Worm (Caenorhabditis elegans) whole organism, young adult: ENCODE results near the gene fbxa-18.

Source experiments
- C06A6.2 ChIP-seq: fragments of 200-800 bp; sonication (Bioruptor generic); conservative IDR thresholded peaks from 2 replicates; pipeline ENCODE4 v1.3.6; 2022; ENCODE audit warnings: missing genetic modification characterization, missing compliant biosample characterization
- F23B12.7 ChIP-seq: sonication (generic microtip); optimal IDR thresholded peaks from 2 replicates; lab custom pipeline; 2017; ENCODE audit warnings: missing genetic modification characterization, mild to moderate bottlenecking, missing compliant biosample characterization, antibody characterized with exemption, moderate library complexity; ENCODE audit not compliant: insufficient read depth
- Y53F4B.3 ChIP-seq: fragments of 200-800 bp; sonication (Bioruptor generic); IDR thresholded peaks from 2 replicates; pipeline ENCODE4 v1.3.6; 2022; ENCODE audit warnings: missing genetic modification reagents, missing genetic modification characterization, missing compliant biosample characterization
- Y67H2A.10 ChIP-seq: fragments of 200-800 bp; sonication (Bioruptor generic); conservative IDR thresholded peaks from 2 replicates; pipeline ENCODE4 v1.3.6; 2022; ENCODE audit warnings: missing genetic modification reagents, missing genetic modification characterization, missing compliant biosample characterization
- Y79H2A.3 ChIP-seq: fragments of 200-800 bp; sonication (Bioruptor generic); conservative IDR thresholded peaks from 2 replicates; pipeline ENCODE4 v1.3.6; 2022; ENCODE audit warnings: missing genetic modification reagents, missing genetic modification characterization, missing compliant biosample characterization
- aptf-3 ChIP-seq: fragments of 200-800 bp; sonication (Bioruptor generic); IDR thresholded peaks from 2 replicates; pipeline ENCODE4 v1.3.6; 2022; ENCODE audit warnings: missing genetic modification characterization, missing compliant biosample characterization
- atf-7 ChIP-seq: sonication (generic microtip); optimal IDR thresholded peaks from 2 replicates; lab custom pipeline; 2017; ENCODE audit warnings: mild to moderate bottlenecking, missing genetic modification characterization, missing compliant biosample characterization
- attf-5 ChIP-seq: fragments of 200-800 bp; sonication (Bioruptor generic); optimal IDR thresholded peaks from 2 replicates; lab custom pipeline; 2018; ENCODE audit warnings: mild to moderate bottlenecking, missing genetic modification characterization, missing compliant biosample characterization
- bed-1 ChIP-seq: fragments of 200-800 bp; sonication (Bioruptor generic); IDR thresholded peaks from 2 replicates; pipeline ENCODE4 v1.3.6; 2022; ENCODE audit warnings: missing genetic modification reagents, missing genetic modification characterization, missing compliant biosample characterization
- bed-2 ChIP-seq: fragments of 200-800 bp; sonication (Bioruptor generic); IDR thresholded peaks from 2 replicates; pipeline ENCODE4 v1.3.6; 2022; ENCODE audit warnings: missing genetic modification reagents, missing genetic modification characterization, missing compliant biosample characterization
- ccch-3 ChIP-seq: fragments of 200-800 bp; sonication (Bioruptor generic); optimal IDR thresholded peaks from 2 replicates; lab custom pipeline; 2018; ENCODE audit warnings: mild to moderate bottlenecking, missing genetic modification characterization, missing compliant biosample characterization
- cebp-2 ChIP-seq: fragments of 200-800 bp; sonication (Bioruptor generic); IDR thresholded peaks from 2 replicates; pipeline ENCODE4 v1.3.6; 2022; ENCODE audit warnings: missing genetic modification characterization, missing compliant biosample characterization
- ceh-58 ChIP-seq: fragments of 200-800 bp; sonication (Bioruptor generic); IDR thresholded peaks from 2 replicates; pipeline ENCODE4 v1.3.6; 2022; ENCODE audit warnings: missing genetic modification characterization, missing compliant biosample characterization
- ceh-79 ChIP-seq: sonication (generic microtip); optimal IDR thresholded peaks from 2 replicates; lab custom pipeline; 2017; ENCODE audit warnings: mild to moderate bottlenecking, missing genetic modification characterization, missing compliant biosample characterization
- egrh-3 ChIP-seq: fragments of 200-800 bp; sonication (Bioruptor generic); IDR thresholded peaks from 2 replicates; pipeline ENCODE4 v1.3.6; 2022; ENCODE audit warnings: missing genetic modification reagents, missing genetic modification characterization, missing compliant biosample characterization
- ekl-4 ChIP-seq: fragments of 200-800 bp; sonication (Bioruptor generic); IDR thresholded peaks from 2 replicates; pipeline ENCODE4 v1.3.6; 2022; ENCODE audit warnings: missing genetic modification reagents, missing genetic modification characterization, missing compliant biosample characterization
- gei-17 ChIP-seq: fragments of 200-800 bp; sonication (Bioruptor generic); optimal IDR thresholded peaks from 2 replicates; lab custom pipeline; 2018; ENCODE audit warnings: mild to moderate bottlenecking, missing genetic modification characterization, missing compliant biosample characterization
- hmg-1.2 ChIP-seq: fragments of 200-800 bp; sonication (Bioruptor generic); IDR thresholded peaks from 2 replicates; pipeline ENCODE4 v1.3.6; 2022; ENCODE audit warnings: missing genetic modification reagents, missing genetic modification characterization, missing compliant biosample characterization
- hrde-1 ChIP-seq: sonication (generic microtip); optimal IDR thresholded peaks from 2 replicates; lab custom pipeline; 2016; ENCODE audit warnings: missing genetic modification characterization, mild to moderate bottlenecking, missing compliant biosample characterization, moderate library complexity, missing genotype, missing genetic modification reagents, borderline replicate concordance
- lin-40 ChIP-seq: sonication (generic microtip); optimal IDR thresholded peaks from 2 replicates; lab custom pipeline; 2016; ENCODE audit warnings: missing genetic modification characterization, mild to moderate bottlenecking, missing compliant biosample characterization, missing genotype, missing genetic modification reagents
- lin-54 ChIP-seq: fragments of 200-800 bp; sonication (Bioruptor generic); optimal IDR thresholded peaks from 2 replicates; lab custom pipeline; 2018; ENCODE audit warnings: mild to moderate bottlenecking, missing genetic modification characterization, missing compliant biosample characterization
- lir-1 ChIP-seq: fragments of 200-800 bp; sonication (Bioruptor generic); conservative IDR thresholded peaks from 2 replicates; pipeline ENCODE4 v1.3.6; 2022; ENCODE audit warnings: missing genetic modification reagents, missing genetic modification characterization, missing compliant biosample characterization
- lsl-1 ChIP-seq: fragments of 200-800 bp; sonication (Bioruptor generic); optimal IDR thresholded peaks from 2 replicates; lab custom pipeline; 2018; ENCODE audit warnings: mild to moderate bottlenecking, missing genetic modification characterization, moderate library complexity, missing compliant biosample characterization
- madf-10 ChIP-seq: sonication (generic microtip); optimal IDR thresholded peaks from 2 replicates; lab custom pipeline; 2016; ENCODE audit warnings: mild to moderate bottlenecking, missing genetic modification characterization, missing compliant biosample characterization
- mel-28 ChIP-seq: sonication (generic microtip); optimal IDR thresholded peaks from 2 replicates; lab custom pipeline; 2016; ENCODE audit warnings: borderline replicate concordance, mild to moderate bottlenecking, missing genetic modification characterization, missing compliant biosample characterization
- mes-4 ChIP-seq: sonication (generic microtip); optimal IDR thresholded peaks from 2 replicates; lab custom pipeline; 2016; ENCODE audit warnings: missing genotype, missing genetic modification characterization, missing compliant biosample characterization
- mxl-1 ChIP-seq: sonication (generic microtip); optimal IDR thresholded peaks from 2 replicates; lab custom pipeline; 2016; ENCODE audit warnings: missing genetic modification characterization, missing compliant biosample characterization
- nhr-80 ChIP-seq: sonication (generic microtip); optimal IDR thresholded peaks from 2 replicates; lab custom pipeline; 2016; ENCODE audit warnings: missing genetic modification characterization, missing compliant biosample characterization
- sea-2 ChIP-seq: fragments of 200-800 bp; sonication (Bioruptor generic); IDR thresholded peaks from 2 replicates; pipeline ENCODE4 v1.3.6; 2022; ENCODE audit warnings: missing genetic modification characterization, missing compliant biosample characterization
- tlf-1 ChIP-seq: fragments of 200-800 bp; sonication (Bioruptor generic); optimal IDR thresholded peaks from 2 replicates; lab custom pipeline; 2018; ENCODE audit warnings: mild to moderate bottlenecking, missing genetic modification characterization, missing compliant biosample characterization
- unc-130 ChIP-seq: sonication (generic microtip); optimal IDR thresholded peaks from 2 replicates; lab custom pipeline; 2016; ENCODE audit warnings: missing genetic modification reagents, missing genetic modification characterization, missing compliant biosample characterization
- ztf-25 ChIP-seq: fragments of 200-800 bp; sonication (Bioruptor generic); IDR thresholded peaks from 2 replicates; pipeline ENCODE4 v1.3.6; 2022; ENCODE audit warnings: missing genetic modification reagents, missing genetic modification characterization, missing compliant biosample characterization
- ztf-28 ChIP-seq: fragments of 200-800 bp; sonication (Bioruptor generic); IDR thresholded peaks from 2 replicates; pipeline ENCODE4 v1.3.6; 2022; ENCODE audit warnings: missing genetic modification reagents, missing genetic modification characterization, missing compliant biosample characterization
- ztf-3 ChIP-seq: fragments of 200-800 bp; sonication (Bioruptor generic); optimal IDR thresholded peaks from 2 replicates; lab custom pipeline; 2018; ENCODE audit warnings: mild to moderate bottlenecking, missing genetic modification characterization, missing compliant biosample characterization
- ztf-6 ChIP-seq: fragments of 200-800 bp; sonication (Bioruptor generic); IDR thresholded peaks from 2 replicates; pipeline ENCODE4 v1.3.6; 2022; ENCODE audit warnings: missing genetic modification reagents, missing genetic modification characterization, missing compliant biosample characterization

fbxa-18 gene

DNA sequence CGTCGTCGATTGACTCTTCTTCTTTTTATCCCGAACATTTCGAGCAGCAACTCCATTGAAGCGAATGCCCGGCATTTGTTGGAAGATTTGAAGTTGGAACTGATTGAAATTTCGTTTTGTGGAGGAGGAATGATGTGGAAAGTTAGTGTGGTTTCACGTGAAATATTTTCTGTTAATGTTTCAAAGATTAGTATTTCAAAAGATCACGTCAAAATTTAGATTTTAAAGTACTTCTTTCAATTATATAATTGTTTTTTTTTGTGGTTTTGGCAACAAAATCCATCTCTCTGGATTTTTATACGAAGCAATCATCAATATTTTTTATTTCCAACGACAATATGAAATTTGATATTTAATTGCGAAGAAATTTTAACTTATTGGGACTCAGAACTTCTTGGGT is 5.4 kb upstream of the fbxa-18 start, which contains the start of gene F44G3.7:
TSS of gene F44G3.7 (minus strand) at position 101 of the 400 bp plus-strand sequence.
- TF ChIP-seq attf-5 (GFP tag; lab: Kevin White, UChicago): no peak
- no peak for TF ChIP-seq mes-4

ce11 chrV:16139529-16139928 is 2.9 kb upstream of the fbxa-18 start, which contains the start of gene clc-11:
Gene clc-11 (minus strand): TSS chrV:16139629.
- TF ChIP-seq aptf-3 (GFP tag; lab: Robert Waterston, UW) (no peak), F23B12.7 (tag; lab: Kevin White, UChicago) (no peak), ekl-4 (GFP tag; lab: Robert Waterston, UW) (no peak), Y53F4B.3 (GFP tag; lab: Robert Waterston, UW) (no peak), hmg-1.2 (GFP tag; lab: Robert Waterston, UW) (no peak), hrde-1 (no peak), ztf-6 (GFP tag; lab: Robert Waterston, UW) (no peak), ztf-3 (GFP tag; lab: Kevin White, UChicago) (no peak), Y79H2A.3 (no peak), lin-40 (no peak), lin-54 (GFP tag; lab: Kevin White, UChicago) (no peak), ztf-28 (GFP tag; lab: Robert Waterston, UW) (no peak), ztf-25 (GFP tag; lab: Robert Waterston, UW) (no peak), mxl-1 (tag; lab: Kevin White, UChicago) (no peak), gei-17 (GFP tag; lab: Kevin White, UChicago) (no peak), atf-7 (tag; lab: Kevin White, UChicago) (no peak), unc-130 (GFP tag; lab: Kevin White, UChicago) (no peak), lsl-1 (GFP tag; lab: Kevin White, UChicago) (no peak), C06A6.2 (GFP tag; lab: Robert Waterston, UW) (no peak)

- TF ChIP-seq sea-2 (GFP tag; lab: Robert Waterston, UW): no peak
- TF ChIP-seq lir-1: no peak
- TF ChIP-seq mel-28 (tag; lab: Kevin White, UChicago): no peak
- TF ChIP-seq madf-10 (tag; lab: Kevin White, UChicago): no peak
- no peak for TF ChIP-seq cebp-2 (GFP tag; lab: Robert Waterston, UW)
Observed at ce11 chrV:16141071-16141470, 1.4 kb upstream of the fbxa-18 start, which contains the start of gene clc-32. Gene clc-32 (minus strand): TSS chrV:16141171.

DNA sequence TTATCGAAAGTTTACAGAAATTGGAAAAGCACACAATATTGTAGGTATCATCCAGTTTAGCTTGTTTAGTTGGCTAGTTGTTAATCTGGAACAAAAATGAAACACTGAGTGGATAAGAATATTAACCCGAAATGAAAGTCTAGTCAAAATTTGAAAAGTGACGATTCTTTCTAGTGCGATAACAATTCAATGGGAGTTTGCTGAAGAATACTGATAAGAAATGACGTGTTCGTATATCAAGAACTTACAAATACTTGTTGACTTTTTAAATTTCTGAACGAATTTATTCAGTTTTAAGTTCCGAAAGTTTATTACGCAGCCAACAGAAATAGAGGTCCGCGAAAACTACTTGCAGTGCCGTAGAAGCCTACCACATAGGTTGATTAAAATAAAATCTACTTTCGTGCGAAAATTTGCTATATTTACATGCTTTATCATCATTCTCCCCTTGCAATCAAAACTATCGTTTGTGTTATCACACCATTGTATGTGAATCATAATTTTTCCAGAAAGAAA is 653 bp downstream of the fbxa-18 start, which contains the start of gene fbxa-88:
TSS of gene fbxa-88 (minus strand) at position 51 of the 516 bp plus-strand sequence.
- no peak for TF ChIP-seq egrh-3
- TF ChIP-seq nhr-80: peak; percentile 61
- no peak for TF ChIP-seq gei-17 (GFP tag; lab: Kevin White, UChicago)
- TF ChIP-seq Y67H2A.10 (GFP tag; lab: Robert Waterston, UW): no peak
- TF ChIP-seq mes-4: no peak
- no peak for TF ChIP-seq ceh-79

ce11 chrV:16145009-16145408 is 2.5 kb downstream of the fbxa-18 start:
- TF ChIP-seq bed-2: no peak
- no peak for TF ChIP-seq F23B12.7 (tag; lab: Kevin White, UChicago)
- TF ChIP-seq ccch-3 (GFP tag; lab: Kevin White, UChicago): no peak
- TF ChIP-seq lin-40: no peak
- no peak for TF ChIP-seq ceh-58 (GFP tag; lab: Robert Waterston, UW)
- TF ChIP-seq ceh-79: no peak
- TF ChIP-seq aptf-3 (GFP tag; lab: Robert Waterston, UW): no peak
- no peak for TF ChIP-seq tlf-1 (GFP tag; lab: Kevin White, UChicago)
- TF ChIP-seq mel-28 (tag; lab: Kevin White, UChicago): no peak
- TF ChIP-seq Y79H2A.3: no peak
- TF ChIP-seq bed-1: no peak
- no peak for TF ChIP-seq Y53F4B.3 (GFP tag; lab: Robert Waterston, UW)
- no peak for TF ChIP-seq ztf-25 (GFP tag; lab: Robert Waterston, UW)
- no peak for TF ChIP-seq lin-54 (GFP tag; lab: Kevin White, UChicago)
- TF ChIP-seq, all 124 proteins: peak for 0
